Worm (Caenorhabditis elegans) whole organism, L1 larva: ENCODE data around the gene cec-3.

Experiments
- C04F5.9 ChIP-seq: sonication (generic microtip); optimal IDR thresholded peaks from 2 replicates; lab custom pipeline; 2016; ENCODE audit warnings: missing genetic modification characterization, missing compliant biosample characterization
- C16A3.4 ChIP-seq: fragments of 150-350 bp; optimal IDR thresholded peaks from 2 replicates; lab custom pipeline; 2014; ENCODE audit warnings: missing biosample characterization, missing genetic modification characterization
- F16B12.6 ChIP-seq: fragments of 150-350 bp; optimal IDR thresholded peaks from 2 replicates; lab custom pipeline; 2014; ENCODE audit warnings: missing biosample characterization, missing genetic modification characterization
- Y116A8C.19 ChIP-seq: sonication (generic microtip); optimal IDR thresholded peaks from 2 replicates; lab custom pipeline; 2016; ENCODE audit warnings: missing compliant biosample characterization, missing genetic modification characterization, borderline replicate concordance
- aha-1 ChIP-seq: fragments of 150-350 bp; optimal IDR thresholded peaks from 2 replicates; lab custom pipeline; 2014; ENCODE audit warnings: missing biosample characterization, missing genetic modification characterization
- aly-2 ChIP-seq: fragments of 150-350 bp; optimal IDR thresholded peaks from 2 replicates; lab custom pipeline; 2014; ENCODE audit warnings: missing biosample characterization, missing genetic modification characterization
- ama-1 ChIP-seq: fragments of 150-350 bp; optimal IDR thresholded peaks from 2 replicates; lab custom pipeline; 2014
- blmp-1 ChIP-seq: fragments of 150-350 bp; optimal IDR thresholded peaks from 2 replicates; lab custom pipeline; 2014; ENCODE audit warnings: missing biosample characterization, missing genetic modification characterization
- ceh-82 ChIP-seq, 3 experiments: fragments of 150-350 bp in 1 of 3; sonication (generic microtip) in 2 of 3; optimal IDR thresholded peaks; 2 replicates each; lab custom pipeline; 2014 to 2017; ENCODE audit warnings: missing biosample characterization in 3 of 3, missing genetic modification characterization in 3 of 3
- ceh-88 ChIP-seq: fragments of 200-800 bp; sonication (Bioruptor generic); IDR thresholded peaks from 2 replicates; pipeline ENCODE4 v1.3.6; 2022; ENCODE audit warnings: missing genetic modification characterization, missing compliant biosample characterization
- dpl-1 ChIP-seq, 3 experiments: fragments of 150-350 bp in 2 of 3; sonication (generic microtip) in 1 of 3; optimal IDR thresholded peaks; 2 replicates each; lab custom pipeline; 2014 to 2017; ENCODE audit warnings: missing biosample characterization in 3 of 3, missing genetic modification characterization in 3 of 3, missing genetic modification reagents in 3 of 3
- dsc-1 ChIP-seq: sonication (generic microtip); optimal IDR thresholded peaks from 2 replicates; lab custom pipeline; 2016; ENCODE audit warnings: mild to moderate bottlenecking, missing genetic modification characterization, missing compliant biosample characterization
- efl-1 ChIP-seq, 4 experiments: fragments of 150-350 bp; optimal IDR thresholded peaks in 3 of 4; peaks in 1 of 4; 1 replicate in 1 of 4; 2 replicates in 3 of 4; lab custom pipeline; 2014; ENCODE audit warnings: missing biosample characterization in 2 of 4, missing genetic modification characterization in 2 of 4, missing genetic modification reagents in 2 of 4
- efl-3 ChIP-seq: fragments of 200-800 bp; sonication (Bioruptor generic); optimal IDR thresholded peaks from 2 replicates; lab custom pipeline; 2018; ENCODE audit warnings: mild to moderate bottlenecking, missing genetic modification characterization, missing compliant biosample characterization
- ets-5 ChIP-seq: fragments of 200-800 bp; sonication (Bioruptor generic); IDR thresholded peaks from 2 replicates; pipeline ENCODE4 v1.3.6; 2022; ENCODE audit warnings: missing genetic modification characterization, missing compliant biosample characterization
- fkh-10 ChIP-seq: sonication (generic microtip); optimal IDR thresholded peaks from 2 replicates; lab custom pipeline; 2017; ENCODE audit warnings: missing biosample characterization, missing genetic modification reagents, missing genetic modification characterization
- hlh-17 ChIP-seq: fragments of 200-800 bp; sonication (Bioruptor generic); optimal IDR thresholded peaks from 2 replicates; lab custom pipeline; 2018; ENCODE audit warnings: missing genetic modification characterization, mild to moderate bottlenecking, missing compliant biosample characterization, moderate library complexity, borderline replicate concordance
- hpl-2 ChIP-seq: fragments of 150-350 bp; optimal IDR thresholded peaks from 2 replicates; lab custom pipeline; 2014; ENCODE audit warnings: missing biosample characterization, missing genetic modification reagents, missing genetic modification characterization
- irx-1 ChIP-seq: sonication (generic microtip); optimal IDR thresholded peaks from 2 replicates; lab custom pipeline; 2016; ENCODE audit warnings: missing genetic modification characterization, missing compliant biosample characterization
- lin-14 ChIP-seq: fragments of 200-800 bp; sonication (Bioruptor generic); optimal IDR thresholded peaks from 2 replicates; lab custom pipeline; 2018; ENCODE audit warnings: mild to moderate bottlenecking, missing genetic modification characterization, moderate library complexity, missing compliant biosample characterization
- lin-39 ChIP-seq: fragments of 150-350 bp; optimal IDR thresholded peaks from 2 replicates; lab custom pipeline; 2014; ENCODE audit warnings: missing biosample characterization, missing genetic modification reagents, missing genetic modification characterization
- lir-3 ChIP-seq: sonication (generic microtip); optimal IDR thresholded peaks from 2 replicates; lab custom pipeline; 2016; ENCODE audit warnings: mild to moderate bottlenecking, missing genetic modification characterization, moderate library complexity, missing compliant biosample characterization; ENCODE audit not compliant: poor library complexity
- lsy-2 ChIP-seq, 2 experiments: fragments of 150-350 bp; optimal IDR thresholded peaks; 2 replicates each; lab custom pipeline; 2014; ENCODE audit warnings: missing biosample characterization in 2 of 2, missing genetic modification characterization in 2 of 2
- mdl-1 ChIP-seq, 2 experiments: fragments of 150-350 bp; optimal IDR thresholded peaks; 2 replicates each; lab custom pipeline; 2014 to 2017; ENCODE audit warnings: missing biosample characterization in 2 of 2, missing genetic modification characterization in 2 of 2, inconsistent platforms in 1 of 2
- mef-2 ChIP-seq: fragments of 150-350 bp; optimal IDR thresholded peaks from 2 replicates; lab custom pipeline; 2014; ENCODE audit warnings: missing biosample characterization, missing genetic modification characterization
- nhr-11 ChIP-seq: fragments of 150-350 bp; optimal IDR thresholded peaks from 2 replicates; lab custom pipeline; 2014; ENCODE audit warnings: missing biosample characterization, missing genetic modification characterization
- nhr-19 ChIP-seq: fragments of 200-800 bp; sonication (Bioruptor generic); conservative IDR thresholded peaks from 2 replicates; pipeline ENCODE4 v1.3.6; 2022; ENCODE audit warnings: missing genetic modification characterization, missing compliant biosample characterization
- nhr-20 ChIP-seq: sonication (generic microtip); optimal IDR thresholded peaks from 2 replicates; lab custom pipeline; 2016; ENCODE audit warnings: mild to moderate bottlenecking, missing genetic modification characterization, missing compliant biosample characterization
- nhr-237 ChIP-seq: fragments of 150-350 bp; optimal IDR thresholded peaks from 2 replicates; lab custom pipeline; 2014; ENCODE audit warnings: missing biosample characterization, missing genetic modification characterization
- nhr-47 ChIP-seq: sonication (generic microtip); optimal IDR thresholded peaks from 2 replicates; lab custom pipeline; 2016; ENCODE audit warnings: mild to moderate bottlenecking, missing genetic modification characterization, moderate library complexity, missing compliant biosample characterization
- nhr-71 ChIP-seq: sonication (generic microtip); optimal IDR thresholded peaks from 2 replicates; lab custom pipeline; 2016; ENCODE audit warnings: mild to moderate bottlenecking, missing genetic modification characterization, moderate library complexity, missing compliant biosample characterization
- nhr-76 ChIP-seq: sonication (generic microtip); optimal IDR thresholded peaks from 2 replicates; lab custom pipeline; 2017; ENCODE audit warnings: missing biosample characterization, missing genetic modification characterization
- nhr-85 ChIP-seq: sonication (generic microtip); peaks from one replicate; lab custom pipeline; 2016; ENCODE audit warnings: missing genetic modification characterization, inconsistent platforms, missing compliant biosample characterization
- nhr-90 ChIP-seq: sonication (generic microtip); optimal IDR thresholded peaks from 2 replicates; lab custom pipeline; 2016; ENCODE audit warnings: mild to moderate bottlenecking, missing genetic modification characterization, missing compliant biosample characterization; ENCODE audit not compliant: poor library complexity
- pqm-1 ChIP-seq: sonication (generic microtip); optimal IDR thresholded peaks from 3 replicates; lab custom pipeline; 2017; ENCODE audit warnings: missing biosample characterization, missing genetic modification characterization
- rnt-1 ChIP-seq: sonication (generic microtip); optimal IDR thresholded peaks from 2 replicates; lab custom pipeline; 2016; ENCODE audit warnings: mild to moderate bottlenecking, missing genetic modification characterization, moderate library complexity, missing compliant biosample characterization
- snu-23 ChIP-seq: sonication (generic microtip); optimal IDR thresholded peaks from 2 replicates; lab custom pipeline; 2016; ENCODE audit warnings: missing genetic modification characterization, missing compliant biosample characterization
- sox-4 ChIP-seq: sonication (generic microtip); optimal IDR thresholded peaks from 2 replicates; lab custom pipeline; 2016; ENCODE audit warnings: missing genetic modification characterization, missing compliant biosample characterization
- sup-37 ChIP-seq: fragments of 200-800 bp; sonication (Bioruptor generic); optimal IDR thresholded peaks from 2 replicates; lab custom pipeline; 2018; ENCODE audit warnings: mild to moderate bottlenecking, missing genetic modification characterization, missing compliant biosample characterization
- swsn-7 ChIP-seq: sonication (generic microtip); optimal IDR thresholded peaks from 2 replicates; lab custom pipeline; 2016; ENCODE audit warnings: missing genetic modification characterization, missing compliant biosample characterization
- tbx-2 ChIP-seq: sonication (generic microtip); optimal IDR thresholded peaks from 2 replicates; lab custom pipeline; 2016; ENCODE audit warnings: missing genetic modification characterization, missing compliant biosample characterization
- tlp-1 ChIP-seq: fragments of 150-350 bp; optimal IDR thresholded peaks from 2 replicates; lab custom pipeline; 2014; ENCODE audit warnings: missing biosample characterization, missing genetic modification characterization
- unc-130 ChIP-seq: fragments of 150-350 bp; optimal IDR thresholded peaks from 2 replicates; lab custom pipeline; 2017; ENCODE audit warnings: missing biosample characterization, missing genetic modification characterization, inconsistent platforms
- unc-30 ChIP-seq: sonication (generic microtip); optimal IDR thresholded peaks from 2 replicates; lab custom pipeline; 2017; ENCODE audit warnings: missing biosample characterization, missing genetic modification characterization
- unc-98 ChIP-seq: fragments of 200-800 bp; sonication (Bioruptor generic); IDR thresholded peaks from 2 replicates; pipeline ENCODE4 v1.3.6; 2022; ENCODE audit warnings: missing genetic modification characterization, missing compliant biosample characterization
- vab-15 ChIP-seq: sonication (generic microtip); optimal IDR thresholded peaks from 2 replicates; lab custom pipeline; 2017; ENCODE audit warnings: missing genotype, mild to moderate bottlenecking, missing genetic modification characterization, missing compliant biosample characterization
- xbp-1 ChIP-seq: sonication (generic microtip); optimal IDR thresholded peaks from 2 replicates; lab custom pipeline; 2016; ENCODE audit warnings: missing genetic modification characterization, missing compliant biosample characterization
- zag-1 ChIP-seq: fragments of 150-350 bp; optimal IDR thresholded peaks from 2 replicates; lab custom pipeline; 2014; ENCODE audit warnings: missing biosample characterization, missing genetic modification characterization
- ztf-4 ChIP-seq: fragments of 150-350 bp; optimal IDR thresholded peaks from 2 replicates; lab custom pipeline; 2014; ENCODE audit warnings: missing biosample characterization, missing genetic modification characterization

cec-3 gene

DNA sequence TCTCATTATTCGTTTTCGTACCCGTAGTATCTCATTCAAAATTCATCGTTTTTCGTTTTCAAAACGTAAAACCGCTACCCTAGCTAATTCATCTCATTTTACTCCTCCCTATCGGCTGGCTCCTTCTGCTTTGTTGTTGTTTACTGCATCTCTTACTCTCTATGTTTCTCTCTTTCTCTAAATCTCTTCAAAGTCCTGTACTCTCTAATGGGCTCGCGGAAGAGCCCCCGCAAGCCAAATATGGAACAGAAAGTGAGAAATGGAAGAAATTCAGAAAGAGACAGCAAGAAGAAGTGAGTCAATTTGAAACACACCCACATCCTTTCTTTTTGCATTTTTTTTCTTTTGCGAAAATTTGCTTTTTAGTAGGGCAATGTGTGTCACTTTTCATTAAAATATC, 18.7 kb downstream of the cec-3 start (continued):
- TF ChIP-seq fkh-10, result no peak
- no peak for TF ChIP-seq ama-1 (lab: Kevin White, UChicago)
- no peak for TF ChIP-seq aly-2 (tag; lab: Kevin White, UChicago)
- no peak for TF ChIP-seq nhr-237
- TF ChIP-seq F16B12.6 (tag; lab: Kevin White, UChicago), result no peak
- no peak for TF ChIP-seq lir-3
- TF ChIP-seq dsc-1 (tag; lab: Kevin White, UChicago), result no peak
- no peak for TF ChIP-seq nhr-90 (tag; lab: Kevin White, UChicago)
- TF ChIP-seq nhr-47, result peak; percentile 29
- no peak for TF ChIP-seq tlp-1 (tag; lab: Kevin White, UChicago)
- TF ChIP-seq nhr-11 (tag; lab: Kevin White, UChicago), result no peak
- no peak for TF ChIP-seq mef-2 (tag; lab: Kevin White, UChicago)
- no peak for TF ChIP-seq unc-30 (tag; lab: Kevin White, UChicago)
- TF ChIP-seq nhr-20 (tag; lab: Kevin White, UChicago), result no peak
- TF ChIP-seq blmp-1 (tag; lab: Kevin White, UChicago), result no peak
- peak in 1 of 3 experiments; percentile 28 for TF ChIP-seq ceh-82 (tag; optimal IDR thresholded peaks at IDR 0.05; lab: Kevin White, UChicago)
- peak; percentile 9 to 28 for TF ChIP-seq efl-1 (optimal IDR thresholded peaks at IDR 0.05; lab: Kevin White, UChicago)
- TF ChIP-seq efl-1 (GFP tag; optimal IDR thresholded peaks at IDR 0.05 in 1 of 2; lab: Kevin White, UChicago), result peak in 1 of 2 experiments; percentile 13
- no peak for TF ChIP-seq Y116A8C.19 (tag; lab: Kevin White, UChicago)
- TF ChIP-seq efl-3 (GFP tag; lab: Kevin White, UChicago), result no peak
- no peak for TF ChIP-seq zag-1 (tag; lab: Kevin White, UChicago)
- TF ChIP-seq nhr-76 (tag; lab: Kevin White, UChicago), result no peak
- peak; percentile 10 for TF ChIP-seq rnt-1
- no peak for TF ChIP-seq C16A3.4 (tag; lab: Kevin White, UChicago)
- TF ChIP-seq pqm-1 (tag; lab: Kevin White, UChicago), result no peak
- TF ChIP-seq aha-1 (tag; lab: Kevin White, UChicago), result no peak
- no peak for TF ChIP-seq ets-5 (GFP tag; lab: Robert Waterston, UW)
- TF ChIP-seq lsy-2 (tag; optimal IDR thresholded peaks at IDR 0.05; lab: Kevin White, UChicago), result peak; percentile 2 to 22
- peak; percentile 33 for TF ChIP-seq nhr-85 (tag; lab: Kevin White, UChicago)
- peak; percentile 20 for TF ChIP-seq nhr-71 (tag; lab: Kevin White, UChicago)
- TF ChIP-seq mdl-1 (tag; optimal IDR thresholded peaks at IDR 0.05; lab: Kevin White, UChicago), result no peak
- TF ChIP-seq lin-14, result peak; percentile 83
- TF ChIP-seq xbp-1 (tag; lab: Kevin White, UChicago), result no peak
- no peak for TF ChIP-seq ceh-88 (GFP tag; lab: Robert Waterston, UW)

DNA sequence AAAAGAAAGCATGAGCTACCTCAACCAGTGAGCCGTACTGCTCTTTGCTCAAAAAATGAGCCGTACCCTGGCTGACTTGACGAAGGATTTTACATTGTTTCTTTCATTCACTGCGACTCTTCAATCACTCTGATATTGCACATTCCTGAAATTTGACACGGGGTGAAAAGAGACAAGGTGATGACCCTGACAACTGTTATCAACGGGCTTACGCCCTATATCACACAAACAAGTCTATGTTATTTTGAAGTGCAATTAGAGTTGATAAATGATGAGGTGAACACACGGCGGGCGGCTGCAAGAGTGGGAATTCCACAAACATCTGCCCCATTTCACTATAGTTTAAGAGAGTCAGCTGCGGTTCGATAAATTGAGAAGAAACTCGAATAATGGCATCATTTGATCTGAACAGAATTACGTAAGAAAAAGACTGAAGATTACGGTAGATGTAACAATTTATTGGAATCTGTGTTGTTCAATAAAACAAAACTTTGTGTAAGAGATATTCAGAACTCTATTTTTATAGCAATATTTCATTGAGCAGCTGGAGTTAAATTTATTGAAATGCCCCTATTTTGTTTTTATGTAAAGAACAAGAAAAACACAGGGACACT, 20.7 kb downstream of the cec-3 start:
- TF ChIP-seq nhr-90 (tag; lab: Kevin White, UChicago) (no peak), sox-4 (tag; lab: Kevin White, UChicago) (no peak), mdl-1 (tag; optimal IDR thresholded peaks at IDR 0.05; lab: Kevin White, UChicago) (peak in 1 of 2 experiments; percentile 61), rnt-1 (peak; percentile 89), lsy-2 (tag; optimal IDR thresholded peaks at IDR 0.05; lab: Kevin White, UChicago) (peak; percentile 55 to 69), tbx-2 (tag; lab: Kevin White, UChicago) (peak; percentile 71), dpl-1 (GFP tag; optimal IDR thresholded peaks at IDR 0.05; lab: Kevin White, UChicago) (peak in 1 of 3 experiments; percentile 13), hlh-17 (GFP tag; lab: Kevin White, UChicago) (no peak), hpl-2 (GFP tag; lab: Kevin White, UChicago) (no peak), lin-39 (peak; percentile 88), irx-1 (peak; percentile 14), nhr-19 (peak; percentile 80), efl-3 (GFP tag; lab: Kevin White, UChicago) (no peak), lir-3 (peak; percentile 49), vab-15 (tag; lab: Kevin White, UChicago) (peak; percentile 27), snu-23 (GFP tag; lab: Kevin White, UChicago) (peak; percentile 63), nhr-71 (tag; lab: Kevin White, UChicago) (peak; percentile 94), swsn-7 (tag; lab: Kevin White, UChicago) (peak; percentile 64), C04F5.9 (peak; percentile 28), aly-2 (tag; lab: Kevin White, UChicago) (no peak), nhr-47 (peak; percentile 47), unc-130 (tag; lab: Kevin White, UChicago) (peak; percentile 69), nhr-85 (tag; lab: Kevin White, UChicago) (peak; percentile 36), ztf-4 (tag; lab: Kevin White, UChicago) (peak; percentile 55), ceh-88 (GFP tag; lab: Robert Waterston, UW) (no peak), C16A3.4 (tag; lab: Kevin White, UChicago) (peak; percentile 29), lin-14 (peak; percentile 91), unc-98 (GFP tag; lab: Robert Waterston, UW) (peak; percentile 60), efl-1 (optimal IDR thresholded peaks at IDR 0.05; lab: Kevin White, UChicago) (peak in 1 of 2 experiments; percentile 19), efl-1 (GFP tag; optimal IDR thresholded peaks at IDR 0.05 in 1 of 2; lab: Kevin White, UChicago) (no peak), sup-37 (GFP tag; lab: Kevin White, UChicago) (peak; percentile 30)
